Fruit fly (Drosophila melanogaster): ENCODE results near the gene moi.

The moi gene

dm6 chr3R:18223434-18223833, 31.9 kb upstream of the moi start, which contains the start of the genes mTerf5 and Non3 (continued):
- no peak for TF ChIP-seq dmrt99B (tag; optimal IDR thresholded peaks at IDR 0.05)
- no peak for TF ChIP-seq usp (GFP tag; optimal IDR thresholded peaks at IDR 0.05)
- TF ChIP-seq pum (GFP tag; optimal IDR thresholded peaks at IDR 0.05), result peak; percentile 10
- peak; percentile 85 for TF ChIP-seq Sry-δ (GFP tag; optimal IDR thresholded peaks at IDR 0.05)
- TF ChIP-seq tup (GFP tag; optimal IDR thresholded peaks at IDR 0.05), result no peak
- peak; percentile 59; the same call in 2 of the 3 replicates for TF ChIP-seq Dbx (GFP tag; IDR thresholded peaks at IDR 0.05)
- peak; percentile 68 for TF ChIP-seq phol (tag; optimal IDR thresholded peaks at IDR 0.05)
- peak; percentile 59 for TF ChIP-seq Ptx1 (GFP tag; IDR thresholded peaks at IDR 0.05)
- peak; percentile 43 for TF ChIP-seq D19A (tag; optimal IDR thresholded peaks at IDR 0.05)
- no peak for TF ChIP-seq HLHmδ (GFP tag; optimal IDR thresholded peaks at IDR 0.05)
- no peak for TF ChIP-seq chn (GFP tag; optimal IDR thresholded peaks at IDR 0.05)
- peak; percentile 38 for TF ChIP-seq CG13123 (GFP tag; optimal IDR thresholded peaks at IDR 0.05)
- no peak for TF ChIP-seq hth (optimal IDR thresholded peaks at IDR 0.05)
- peak; percentile 27 for TF ChIP-seq nom (GFP tag; optimal IDR thresholded peaks at IDR 0.05)
- TF ChIP-seq D (optimal IDR thresholded peaks at IDR 0.05), result no peak
- no peak for TF ChIP-seq D (GFP tag; optimal IDR thresholded peaks at IDR 0.05)
- peak; percentile 29; the same call in 1 of the 2 replicates for TF ChIP-seq sisA (GFP tag; IDR thresholded peaks at IDR 0.05)
- TF ChIP-seq HmgZ (tag; optimal IDR thresholded peaks at IDR 0.05), result peak; percentile 55
- peak; percentile 92 for TF ChIP-seq knrl (GFP tag; IDR thresholded peaks at IDR 0.05; ENCODE audit: partially characterized antibody)
- no peak for TF ChIP-seq ham (GFP tag; IDR thresholded peaks at IDR 0.05)
- TF ChIP-seq CG14710 (tag; optimal IDR thresholded peaks at IDR 0.05), result peak; percentile 78
- TF ChIP-seq Taf1 (GFP tag; IDR thresholded peaks at IDR 0.05), result no peak
- TF ChIP-seq CG8478 (optimal IDR thresholded peaks at IDR 0.05), result no peak
- TF ChIP-seq Ets97D (GFP tag; optimal IDR thresholded peaks at IDR 0.05), result peak; percentile 43
- no peak for TF ChIP-seq da (GFP tag; optimal IDR thresholded peaks at IDR 0.05)
- TF ChIP-seq E2f1 (GFP tag; IDR thresholded peaks at IDR 0.05), result peak; percentile 11; the same call in 1 of the 2 replicates
- no peak for TF ChIP-seq CG10462 (GFP tag; optimal IDR thresholded peaks at IDR 0.05)
- no peak for TF ChIP-seq CG13624 (GFP tag; optimal IDR thresholded peaks at IDR 0.05)
- peak; percentile 67 for TF ChIP-seq CG2678 (tag; optimal IDR thresholded peaks at IDR 0.05)
- TF ChIP-seq CG8290 (GFP tag; optimal IDR thresholded peaks at IDR 0.05), result peak; percentile 52
- peak in 1 of 2 experiments; percentile 20 for TF ChIP-seq CG8290 (tag; optimal IDR thresholded peaks at IDR 0.05)
- peak; percentile 45; the same call in 1 of the 2 replicates for TF ChIP-seq ato (GFP tag; IDR thresholded peaks at IDR 0.05; ENCODE audit: partially characterized antibody)
- no peak for TF ChIP-seq Mad (GFP tag; optimal IDR thresholded peaks at IDR 0.05)
- peak; percentile 61 for TF ChIP-seq CG8388 (GFP tag; optimal IDR thresholded peaks at IDR 0.05)
- no peak for TF ChIP-seq Mrtf (GFP tag; IDR thresholded peaks at IDR 0.05)
- no peak for TF ChIP-seq btn (GFP tag; optimal IDR thresholded peaks at IDR 0.05)
- TF ChIP-seq Hmx (GFP tag; optimal IDR thresholded peaks at IDR 0.05), result no peak
- TF ChIP-seq CG17802 (tag; optimal IDR thresholded peaks at IDR 0.05), result no peak
- no peak for TF ChIP-seq Kr (GFP tag; optimal IDR thresholded peaks at IDR 0.05)
- TF ChIP-seq wek (GFP tag; optimal IDR thresholded peaks at IDR 0.05), result no peak
- no peak for TF ChIP-seq kay (GFP tag; optimal IDR thresholded peaks at IDR 0.05)
- no peak for TF ChIP-seq Jarid2 (GFP tag; optimal IDR thresholded peaks at IDR 0.05)
- TF ChIP-seq ap (GFP tag; IDR thresholded peaks at IDR 0.05), result no peak
- TF ChIP-seq CG18011 (GFP tag; optimal IDR thresholded peaks at IDR 0.05), result peak; percentile 6
- TF ChIP-seq CG2120 (GFP tag; optimal IDR thresholded peaks at IDR 0.05), result peak; percentile 63
- peak; percentile 67 for TF ChIP-seq zen (tag; optimal IDR thresholded peaks at IDR 0.05)
- no peak for TF ChIP-seq Hr78 (GFP tag; optimal IDR thresholded peaks at IDR 0.05)
- peak; percentile 72; the same call in 1 of the 2 replicates for TF ChIP-seq bbx (GFP tag; IDR thresholded peaks at IDR 0.05; ENCODE audit: partially characterized antibody)
- no peak for TF ChIP-seq onecut (GFP tag; IDR thresholded peaks at IDR 0.05)
- TF ChIP-seq sug (tag; optimal IDR thresholded peaks at IDR 0.05), result peak; percentile 62
- TF ChIP-seq Aef1 (GFP tag; IDR thresholded peaks at IDR 0.05), result no peak
- no peak for TF ChIP-seq kni (GFP tag; optimal IDR thresholded peaks at IDR 0.05)

Measured in whole organism, embryonic.